Fruit fly (Drosophila melanogaster) whole organism, embryonic: ENCODE results near the gene Alh.

Experiments
- Asciz ChIP-seq: fragments of 200-800 bp; sonication (Bioruptor generic); optimal IDR thresholded peaks from 2 replicates; lab custom pipeline; 2017; ENCODE audit warnings: missing biosample characterization, mild to moderate bottlenecking, missing genetic modification characterization, missing genetic modification reagents
- BEAF-32 ChIP-seq: fragments of 200-800 bp; sonication (Bioruptor generic); optimal IDR thresholded peaks from 3 replicates; lab custom pipeline; 2017; ENCODE audit warnings: missing biosample characterization, missing genetic modification characterization, mild to moderate bottlenecking, moderate library complexity, missing genetic modification reagents
- CG11504 ChIP-seq: fragments of 200-800 bp; sonication (Bioruptor generic); optimal IDR thresholded peaks from 3 replicates; lab custom pipeline; 2019; ENCODE audit warnings: missing biosample characterization, mild to moderate bottlenecking, missing genetic modification characterization, moderate library complexity
- CG12104 ChIP-seq: fragments of 200-800 bp; sonication (Bioruptor generic); optimal IDR thresholded peaks from 3 replicates; lab custom pipeline; 2016; ENCODE audit warnings: missing biosample characterization, missing genetic modification characterization
- CG15011 ChIP-seq: fragments of 200-800 bp; sonication (Bioruptor generic); optimal IDR thresholded peaks from 3 replicates; lab custom pipeline; 2018; ENCODE audit warnings: missing biosample characterization, mild to moderate bottlenecking, missing genetic modification characterization
- CG15269 ChIP-seq: fragments of 200-800 bp; sonication (Bioruptor generic); optimal IDR thresholded peaks from 2 replicates; lab custom pipeline; 2018; ENCODE audit warnings: missing biosample characterization, mild to moderate bottlenecking, missing genetic modification characterization, moderate library complexity
- CG16815 ChIP-seq: fragments of 200-800 bp; sonication (Bioruptor generic); optimal IDR thresholded peaks from 3 replicates; lab custom pipeline; 2017; ENCODE audit warnings: missing biosample characterization, mild to moderate bottlenecking, missing genetic modification characterization
- CG17361 ChIP-seq: fragments of 200-800 bp; sonication (Bioruptor generic); IDR thresholded peaks from 3 replicates; pipeline ENCODE4 v1.3.6; 2022; ENCODE audit warnings: missing biosample characterization, missing genetic modification characterization
- CG2199 ChIP-seq: fragments of 200-800 bp; sonication (Bioruptor generic); IDR thresholded peaks from 3 replicates; pipeline ENCODE4 v1.3.6; 2022; ENCODE audit warnings: missing biosample characterization, missing genetic modification characterization
- CG3163 ChIP-seq: fragments of 200-800 bp; sonication (Bioruptor generic); optimal IDR thresholded peaks from 3 replicates; lab custom pipeline; 2016; ENCODE audit warnings: missing biosample characterization, missing genetic modification characterization
- CG5953 ChIP-seq: fragments of 200-800 bp; sonication (Bioruptor generic); IDR thresholded peaks from 2 replicates; pipeline ENCODE4 v1.3.6; 2022; ENCODE audit warnings: missing biosample characterization, missing genetic modification characterization
- CG8765 ChIP-seq: fragments of 200-800 bp; sonication (Bioruptor generic); IDR thresholded peaks from 2 replicates; pipeline ENCODE4 v1.3.6; 2022; ENCODE audit warnings: missing biosample characterization, missing genetic modification characterization
- CG8924 ChIP-seq: fragments of 200-800 bp; optimal IDR thresholded peaks from 3 replicates; lab custom pipeline; 2019; ENCODE audit warnings: missing biosample characterization, mild to moderate bottlenecking, missing genetic modification characterization, moderate library complexity
- CrebB ChIP-seq: fragments of 200-800 bp; sonication (Bioruptor generic); optimal IDR thresholded peaks from 3 replicates; lab custom pipeline; 2018; ENCODE audit warnings: missing biosample characterization, mild to moderate bottlenecking, missing genetic modification characterization
- D ChIP-seq, 2 experiments: fragments of 200-800 bp in 1 of 2; fragments of >200 bp in 1 of 2; sonication (Bioruptor generic) in 1 of 2; optimal IDR thresholded peaks; 2 replicates in 1 of 2; 3 replicates in 1 of 2; lab custom pipeline; 2017; ENCODE audit warnings: mild to moderate bottlenecking in 1 of 2, missing biosample characterization in 1 of 2, missing genetic modification characterization in 1 of 2, missing genetic modification reagents in 1 of 2
- ERR ChIP-seq: fragments of 200-800 bp; sonication (Bioruptor generic); optimal IDR thresholded peaks from 2 replicates; lab custom pipeline; 2016; ENCODE audit warnings: missing biosample characterization, missing genetic modification characterization
- Ets97D ChIP-seq: fragments of 200-800 bp; sonication (Bioruptor generic); optimal IDR thresholded peaks from 3 replicates; lab custom pipeline; 2016; ENCODE audit warnings: missing biosample characterization, missing genetic modification characterization
- Gsc ChIP-seq: fragments of 200-800 bp; sonication (Bioruptor generic); IDR thresholded peaks from 2 replicates; pipeline ENCODE4 v1.3.6; 2022; ENCODE audit warnings: missing biosample characterization, missing genetic modification characterization
- H2.0 ChIP-seq: fragments of 200-800 bp; sonication (Bioruptor generic); IDR thresholded peaks from 2 replicates; pipeline ENCODE4 v1.3.6; 2022; ENCODE audit warnings: missing biosample characterization, missing genetic modification characterization
- ab ChIP-seq: fragments of 200-800 bp; sonication (Bioruptor generic); optimal IDR thresholded peaks from 2 replicates; lab custom pipeline; 2016; ENCODE audit warnings: missing biosample characterization, missing genetic modification characterization
- bbx ChIP-seq: fragments of 200-800 bp; sonication (Bioruptor generic); IDR thresholded peaks from 2 replicates; pipeline ENCODE4 v1.3.6; 2022; ENCODE audit warnings: missing biosample characterization, missing genetic modification characterization; ENCODE audit not compliant: partially characterized antibody
- caup ChIP-seq: fragments of 200-800 bp; sonication (Bioruptor generic); optimal IDR thresholded peaks from 3 replicates; lab custom pipeline; 2017; ENCODE audit warnings: missing biosample characterization, mild to moderate bottlenecking, missing genetic modification characterization, moderate library complexity; ENCODE audit not compliant: severe bottlenecking
- crc ChIP-seq: fragments of 200-800 bp; sonication (Bioruptor generic); optimal IDR thresholded peaks from 2 replicates; lab custom pipeline; 2016; ENCODE audit warnings: missing biosample characterization, missing genetic modification characterization
- crol ChIP-seq: fragments of 200-800 bp; sonication (Bioruptor generic); IDR thresholded peaks from 2 replicates; pipeline ENCODE4 v1.3.6; 2022; ENCODE audit warnings: missing biosample characterization, missing genetic modification characterization
- dmrt11E ChIP-seq: fragments of 200-800 bp; sonication (Bioruptor generic); optimal IDR thresholded peaks from 3 replicates; lab custom pipeline; 2018; ENCODE audit warnings: missing biosample characterization, mild to moderate bottlenecking, missing genetic modification characterization, moderate library complexity
- ems ChIP-seq: fragments of 200-800 bp; sonication (Bioruptor generic); optimal IDR thresholded peaks from 3 replicates; lab custom pipeline; 2016; ENCODE audit warnings: missing biosample characterization, missing genetic modification characterization
- fd64A ChIP-seq: fragments of 200-800 bp; sonication (Bioruptor generic); optimal IDR thresholded peaks from 3 replicates; lab custom pipeline; 2018; ENCODE audit warnings: missing biosample characterization, mild to moderate bottlenecking, missing genetic modification characterization
- hth ChIP-seq: fragments of >200 bp; optimal IDR thresholded peaks from 2 replicates; lab custom pipeline; 2017; ENCODE audit warnings: inconsistent platforms
- insv ChIP-seq, 2 experiments: fragments of 200-800 bp; sonication (Bioruptor generic); optimal IDR thresholded peaks; 3 replicates each; lab custom pipeline; 2016 to 2018; ENCODE audit warnings: missing biosample characterization in 2 of 2, missing genetic modification characterization in 2 of 2
- ken ChIP-seq: fragments of 200-800 bp; sonication (Bioruptor generic); IDR thresholded peaks from 3 replicates; pipeline ENCODE4 v1.3.6; 2022; ENCODE audit warnings: missing biosample characterization, missing genetic modification characterization
- kni ChIP-seq: fragments of 200-800 bp; sonication (Bioruptor generic); optimal IDR thresholded peaks from 3 replicates; lab custom pipeline; 2017; ENCODE audit warnings: mild to moderate bottlenecking, missing biosample characterization, missing genetic modification reagents, missing genetic modification characterization
- phol ChIP-seq: fragments of 200-800 bp; sonication (Bioruptor generic); optimal IDR thresholded peaks from 3 replicates; lab custom pipeline; 2018; ENCODE audit warnings: missing biosample characterization, mild to moderate bottlenecking, missing genetic modification characterization, moderate library complexity
- pros ChIP-seq: fragments of 200-800 bp; sonication (Bioruptor generic); optimal IDR thresholded peaks from 3 replicates; lab custom pipeline; 2019; ENCODE audit warnings: missing biosample characterization, mild to moderate bottlenecking, missing genetic modification characterization, moderate library complexity
- pum ChIP-seq: fragments of 200-800 bp; sonication (Bioruptor generic); optimal IDR thresholded peaks from 2 replicates; lab custom pipeline; 2016; ENCODE audit warnings: missing biosample characterization, missing genetic modification characterization
- sima ChIP-seq: fragments of 200-800 bp; sonication (Bioruptor generic); optimal IDR thresholded peaks from 2 replicates; lab custom pipeline; 2016; ENCODE audit warnings: missing biosample characterization, missing genetic modification characterization
- ssp ChIP-seq: fragments of 200-800 bp; sonication (Bioruptor generic); IDR thresholded peaks from 2 replicates; pipeline ENCODE4 v1.3.6; 2022; ENCODE audit warnings: missing biosample characterization, missing genetic modification characterization
- tgo ChIP-seq: fragments of 200-800 bp; sonication (Bioruptor generic); IDR thresholded peaks from 3 replicates; pipeline ENCODE4 v1.3.6; 2022; ENCODE audit warnings: missing biosample characterization, missing genetic modification characterization
- tll ChIP-seq, 2 experiments: fragments of 200-800 bp in 1 of 2; fragments of >200 bp in 1 of 2; sonication (Bioruptor generic) in 1 of 2; optimal IDR thresholded peaks; 2 replicates each; lab custom pipeline; 2017 to 2019; ENCODE audit warnings: missing biosample characterization in 2 of 2, missing genetic modification characterization in 2 of 2, mild to moderate bottlenecking in 1 of 2, moderate library complexity in 1 of 2
- toy ChIP-seq: fragments of 200-800 bp; sonication (Bioruptor generic); IDR thresholded peaks from 2 replicates; pipeline ENCODE4 v1.3.6; 2022; ENCODE audit warnings: missing biosample characterization, missing genetic modification characterization
- z ChIP-seq: fragments of 200-800 bp; sonication (Bioruptor generic); IDR thresholded peaks from 3 replicates; pipeline ENCODE4 v1.3.6; 2022; ENCODE audit warnings: missing biosample characterization, missing genetic modification characterization
- zen2 ChIP-seq: fragments of 200-800 bp; sonication (Bioruptor generic); IDR thresholded peaks from 3 replicates; pipeline ENCODE4 v1.3.6; 2022; ENCODE audit warnings: missing biosample characterization, missing genetic modification characterization; ENCODE audit not compliant: partially characterized antibody

The Alh gene

dm6 chr3R:7105503-7106164 is 18.4 kb downstream of the Alh start (continued):
- TF ChIP-seq z (GFP tag; lab: Robert Waterston, UW), result no peak
- no peak for TF ChIP-seq CG8765
- no peak for TF ChIP-seq CG16815 (GFP tag; lab: Kevin White, UChicago)
- TF ChIP-seq crc (GFP tag; lab: Kevin White, UChicago), result no peak
- TF ChIP-seq H2.0 (GFP tag; lab: Robert Waterston, UW), result no peak
- no peak for TF ChIP-seq fd64A
- no peak for TF ChIP-seq zen2
- no peak for TF ChIP-seq phol (tag; lab: Kevin White, UChicago)
- TF ChIP-seq ken, result no peak
- TF ChIP-seq pum, result no peak
- TF ChIP-seq CG15269 (tag; lab: Kevin White, UChicago), result no peak
- TF ChIP-seq CG11504 (tag; lab: Kevin White, UChicago), result no peak
- TF ChIP-seq crol, result peak; percentile 62; the same call in 1 of the 2 replicates
- peak; percentile 85 for TF ChIP-seq CG2199 (GFP tag; lab: Robert Waterston, UW)
- no peak for TF ChIP-seq CG17361 (GFP tag; lab: Robert Waterston, UW)
- no peak for TF ChIP-seq CG3163 (GFP tag; lab: Kevin White, UChicago)
- no peak for TF ChIP-seq tll (GFP tag; optimal IDR thresholded peaks at IDR 0.05; lab: Kevin White, UChicago)
- peak; percentile 94 for TF ChIP-seq D (optimal IDR thresholded peaks at IDR 0.05; lab: Kevin White, UChicago)
- TF ChIP-seq D (GFP tag; optimal IDR thresholded peaks at IDR 0.05; lab: Kevin White, UChicago), result no peak
- TF ChIP-seq BEAF-32 (GFP tag; lab: Kevin White, UChicago), result no peak
- TF ChIP-seq insv (GFP tag; optimal IDR thresholded peaks at IDR 0.05; lab: Kevin White, UChicago), result peak in 1 of 2 experiments; percentile 76
- TF ChIP-seq hth (lab: Kevin White, UChicago), result peak; percentile 62
- no peak for TF ChIP-seq ERR (GFP tag; lab: Kevin White, UChicago)
- peak; percentile 50 for TF ChIP-seq kni (GFP tag; lab: Kevin White, UChicago)
- no peak for TF ChIP-seq tgo (GFP tag; lab: Robert Waterston, UW)
- TF ChIP-seq dmrt11E (tag; lab: Kevin White, UChicago), result no peak
- TF ChIP-seq ssp (GFP tag; lab: Robert Waterston, UW), result no peak
- no peak for TF ChIP-seq caup (GFP tag; lab: Kevin White, UChicago)
- TF ChIP-seq Gsc (GFP tag; lab: Robert Waterston, UW), result no peak
- TF ChIP-seq ems (GFP tag; lab: Kevin White, UChicago), result no peak
- no peak for TF ChIP-seq Asciz
- no peak for TF ChIP-seq CG12104 (GFP tag; lab: Kevin White, UChicago)
- no peak for TF ChIP-seq CG15011 (GFP tag; lab: Kevin White, UChicago)
- TF ChIP-seq CG5953 (GFP tag; lab: Robert Waterston, UW), result no peak
- TF ChIP-seq CrebB (tag; lab: Kevin White, UChicago), result no peak
- no peak for TF ChIP-seq toy (GFP tag; lab: Robert Waterston, UW)
- no peak for TF ChIP-seq CG8924 (tag; lab: Kevin White, UChicago)
- no peak for TF ChIP-seq bbx
- TF ChIP-seq pros, result peak; percentile 90
- no peak for TF ChIP-seq ab (GFP tag; lab: Kevin White, UChicago)
- no peak for TF ChIP-seq Ets97D (GFP tag; lab: Kevin White, UChicago)
- no peak for TF ChIP-seq sima
